Worm (Caenorhabditis elegans) whole organism, L2 larva: ENCODE measurements around the gene gcy-33.

Source experiments
- blmp-1 ChIP-seq: sonication (generic microtip); optimal IDR thresholded peaks from 2 replicates; lab custom pipeline; 2017; ENCODE audit warnings: missing genetic modification characterization, mild to moderate bottlenecking, missing compliant biosample characterization, antibody characterized with exemption, moderate library complexity; ENCODE audit not compliant: insufficient read depth
- elt-3 ChIP-seq: sonication (generic microtip); optimal IDR thresholded peaks from 2 replicates; lab custom pipeline; 2017; ENCODE audit warnings: missing biosample characterization, missing genetic modification characterization
- fos-1 ChIP-seq: fragments of 150-350 bp; optimal IDR thresholded peaks from 2 replicates; lab custom pipeline; 2014; ENCODE audit warnings: missing biosample characterization, missing genetic modification characterization
- lsy-2 ChIP-seq, 2 experiments: fragments of 150-350 bp in 1 of 2; sonication (generic microtip) in 1 of 2; optimal IDR thresholded peaks; 2 replicates each; lab custom pipeline; 2014 to 2017; ENCODE audit warnings: missing biosample characterization in 2 of 2, missing genetic modification characterization in 2 of 2
- mbf-1 ChIP-seq: sonication (generic microtip); optimal IDR thresholded peaks from 2 replicates; lab custom pipeline; 2017; ENCODE audit warnings: missing biosample characterization, missing genetic modification characterization
- nhr-12 ChIP-seq: fragments of 150-350 bp; optimal IDR thresholded peaks from 2 replicates; lab custom pipeline; 2014; ENCODE audit warnings: missing biosample characterization, missing genetic modification characterization
- nhr-129 ChIP-seq: fragments of 150-350 bp; optimal IDR thresholded peaks from 2 replicates; lab custom pipeline; 2014; ENCODE audit warnings: missing biosample characterization, missing genetic modification characterization
- nhr-21 ChIP-seq: fragments of 150-350 bp; optimal IDR thresholded peaks from 2 replicates; lab custom pipeline; 2014; ENCODE audit warnings: missing biosample characterization, missing genetic modification characterization
- sma-3 ChIP-seq: sonication (generic microtip); optimal IDR thresholded peaks from 2 replicates; lab custom pipeline; 2016; ENCODE audit warnings: missing genetic modification reagents, missing genetic modification characterization, missing compliant biosample characterization
- unc-39 ChIP-seq: fragments of 150-350 bp; optimal IDR thresholded peaks from 2 replicates; lab custom pipeline; 2014; ENCODE audit warnings: missing biosample characterization, missing genetic modification characterization
- ztf-1 ChIP-seq: fragments of 200-800 bp; sonication (Bioruptor generic); conservative IDR thresholded peaks from 2 replicates; pipeline ENCODE4 v1.3.6; 2022; ENCODE audit warnings: missing genetic modification characterization, missing compliant biosample characterization
- ztf-4 ChIP-seq: fragments of 150-350 bp; optimal IDR thresholded peaks from 2 replicates; lab custom pipeline; 2014; ENCODE audit warnings: missing biosample characterization, missing genetic modification characterization

The gcy-33 gene

ce11 chrV:11947414-11947954 is 54.1 kb downstream of the gcy-33 start:
- TF ChIP-seq ztf-4 (tag; lab: Kevin White, UChicago) (no peak), blmp-1 (no peak), nhr-21 (tag; lab: Kevin White, UChicago) (no peak), lsy-2 (tag; optimal IDR thresholded peaks at IDR 0.05; lab: Kevin White, UChicago) (no peak), sma-3 (GFP tag; lab: Kevin White, UChicago) (no peak)

- TF ChIP-seq mbf-1 = no peak
- no peak for TF ChIP-seq lsy-2 (tag; optimal IDR thresholded peaks at IDR 0.05; lab: Kevin White, UChicago)
- TF ChIP-seq unc-39 = no peak
- TF ChIP-seq elt-3 = no peak
- no peak for TF ChIP-seq fos-1
- TF ChIP-seq nhr-129 = no peak
- TF ChIP-seq ztf-1 (GFP tag; lab: Robert Waterston, UW) = no peak
- no peak for TF ChIP-seq nhr-12
Observed at ce11 chrV:11946818-11947217, 54.8 kb downstream of the gcy-33 start.
